Comparison of ENCODE assay signal across 3 fruit fly cellular contexts in the genomic region with DNA sequence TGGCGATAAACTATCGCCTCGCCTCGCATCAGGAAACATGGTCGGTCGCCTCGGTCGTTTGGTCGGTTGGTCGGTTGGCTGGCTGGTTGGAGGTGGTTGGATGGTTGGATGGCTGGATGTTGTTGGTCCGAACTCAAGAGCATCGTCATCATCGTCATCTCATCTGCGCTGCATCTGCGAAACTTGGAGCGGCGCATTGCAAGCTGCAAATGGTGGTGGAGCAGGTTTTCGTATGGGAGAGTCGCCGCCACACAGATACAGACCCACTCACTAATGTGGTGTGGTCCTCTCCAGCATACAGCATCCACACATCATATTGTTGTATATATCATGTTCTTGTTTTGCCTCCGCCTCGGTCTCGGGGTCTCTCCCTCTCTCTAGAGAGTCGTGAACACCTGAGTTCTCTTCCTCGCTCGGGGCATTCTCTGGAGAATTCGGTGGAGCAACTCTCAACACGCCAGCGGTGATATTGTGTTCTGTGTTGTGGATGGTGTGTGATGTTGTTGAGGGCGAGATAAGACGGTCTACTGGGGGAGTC.
A peak's percentile ranks its signal among the peaks of the same experiment; 100 is the strongest.
TF ChIP-seq lines count a peak whose summit lies in the region.

A gene (minus strand): TSS at position 12 of the 538 bp plus-strand sequence.

- TF ChIP-seq CTCF in whole organism, embryonic (GFP tag; optimal IDR thresholded peaks at IDR 0.05; lab: Kevin White, UChicago): no peak

TF ChIP-seq in whole organism, embryonic, 481 proteins besides CTCF, POLR2A, EP300 and RAD21:
- TF ChIP-seq nom (GFP tag; optimal IDR thresholded peaks at IDR 0.05; lab: Kevin White, UChicago) (peak; percentile 63), CG2678 (tag; optimal IDR thresholded peaks at IDR 0.05; lab: Kevin White, UChicago) (no peak), Trl (optimal IDR thresholded peaks at IDR 0.05; lab: Kevin White, UChicago) (peak in 1 of 2 experiments; percentile 64), Trl (GFP tag; optimal IDR thresholded peaks at IDR 0.05; lab: Kevin White, UChicago) (no peak), CG1602 (GFP tag; optimal IDR thresholded peaks at IDR 0.05; lab: Kevin White, UChicago) (no peak), sima (GFP tag; optimal IDR thresholded peaks at IDR 0.05; lab: Kevin White, UChicago) (no peak), Nf-YB (GFP tag; optimal IDR thresholded peaks at IDR 0.05; lab: Kevin White, UChicago) (peak; percentile 22), CG5180 (GFP tag; optimal IDR thresholded peaks at IDR 0.05; lab: Kevin White, UChicago) (peak; percentile 79), cg (GFP tag; optimal IDR thresholded peaks at IDR 0.05; lab: Kevin White, UChicago) (peak; percentile 42), knrl (GFP tag; IDR thresholded peaks at IDR 0.05; lab: Robert Waterston, UW; ENCODE audit: partially characterized antibody) (0 out of 3 replicates have a peak, but pooled peaks have one; percentile 5)
TF ChIP-seq in whole organism, embryonic: peak in this region for 6.

TF ChIP-seq in whole organism, prepupa, 60 proteins besides CTCF, POLR2A, EP300 and RAD21:
- TF ChIP-seq CG1621 (tag; optimal IDR thresholded peaks at IDR 0.05; lab: Kevin White, UChicago) (no peak), lz (GFP tag; optimal IDR thresholded peaks at IDR 0.05; lab: Kevin White, UChicago) (no peak), Eip78C (GFP tag; lab: Kevin White, UChicago) (peak; percentile 18), CG11902 (GFP tag; optimal IDR thresholded peaks at IDR 0.05; lab: Kevin White, UChicago) (no peak), Sox102F (GFP tag; optimal IDR thresholded peaks at IDR 0.05; lab: Kevin White, UChicago) (peak; percentile 9), CG6792 (GFP tag; optimal IDR thresholded peaks at IDR 0.05; lab: Kevin White, UChicago) (no peak), CG3032 (tag; optimal IDR thresholded peaks at IDR 0.05; lab: Kevin White, UChicago) (no peak), Smox (GFP tag; optimal IDR thresholded peaks at IDR 0.05; lab: Kevin White, UChicago) (no peak), dac (GFP tag; optimal IDR thresholded peaks at IDR 0.05; lab: Kevin White, UChicago) (no peak), salr (GFP tag; optimal IDR thresholded peaks at IDR 0.05; lab: Kevin White, UChicago) (no peak), Eip75B (GFP tag; optimal IDR thresholded peaks at IDR 0.05; lab: Kevin White, UChicago) (no peak)

TF ChIP-seq in whole organism, wandering third instar larva, 38 proteins besides CTCF, POLR2A, EP300 and RAD21:
- TF ChIP-seq fru (GFP tag; optimal IDR thresholded peaks at IDR 0.05; lab: Kevin White, UChicago): no peak
- no peak for TF ChIP-seq GATAd (GFP tag; optimal IDR thresholded peaks at IDR 0.05; lab: Kevin White, UChicago)
- TF ChIP-seq CrebA (GFP tag; optimal IDR thresholded peaks at IDR 0.05; lab: Kevin White, UChicago; ENCODE audit: borderline replicate concordance): peak; percentile 23
- TF ChIP-seq Vsx2 (GFP tag; optimal IDR thresholded peaks at IDR 0.05; lab: Kevin White, UChicago; ENCODE audit: partially characterized antibody): peak; percentile 8
- no peak for TF ChIP-seq Abd-B (GFP tag; optimal IDR thresholded peaks at IDR 0.05; lab: Kevin White, UChicago)
- no peak for TF ChIP-seq Mio (GFP tag; optimal IDR thresholded peaks at IDR 0.05; lab: Kevin White, UChicago)
- TF ChIP-seq HLH106 (tag; optimal IDR thresholded peaks at IDR 0.05; lab: Kevin White, UChicago): no peak
- TF ChIP-seq woc (GFP tag; optimal IDR thresholded peaks at IDR 0.05; lab: Kevin White, UChicago): no peak
- TF ChIP-seq usp (GFP tag; optimal IDR thresholded peaks at IDR 0.05; lab: Kevin White, UChicago): no peak
- TF ChIP-seq foxo (GFP tag; optimal IDR thresholded peaks at IDR 0.05; lab: Kevin White, UChicago): no peak
- TF ChIP-seq sv (GFP tag; optimal IDR thresholded peaks at IDR 0.05; lab: Kevin White, UChicago): no peak
- no peak for TF ChIP-seq jim (GFP tag; optimal IDR thresholded peaks at IDR 0.05; lab: Kevin White, UChicago)
- no peak for TF ChIP-seq Dfd (GFP tag; optimal IDR thresholded peaks at IDR 0.05; lab: Kevin White, UChicago)
- no peak for TF ChIP-seq Jra (GFP tag; optimal IDR thresholded peaks at IDR 0.05; lab: Kevin White, UChicago)
- no peak for TF ChIP-seq Hnf4 (GFP tag; optimal IDR thresholded peaks at IDR 0.05; lab: Kevin White, UChicago)
- TF ChIP-seq Dif (GFP tag; optimal IDR thresholded peaks at IDR 0.05; lab: Kevin White, UChicago; ENCODE audit: partially characterized antibody): peak; percentile 60
- no peak for TF ChIP-seq h (GFP tag; optimal IDR thresholded peaks at IDR 0.05; lab: Kevin White, UChicago)
- no peak for TF ChIP-seq tai (GFP tag; optimal IDR thresholded peaks at IDR 0.05; lab: Kevin White, UChicago)
- no peak for TF ChIP-seq N (GFP tag; optimal IDR thresholded peaks at IDR 0.05; lab: Kevin White, UChicago)
- TF ChIP-seq ey (GFP tag; optimal IDR thresholded peaks at IDR 0.05; lab: Kevin White, UChicago): no peak
- TF ChIP-seq Sp1 (GFP tag; optimal IDR thresholded peaks at IDR 0.05; lab: Kevin White, UChicago): no peak
- no peak for TF ChIP-seq Hr83 (GFP tag; optimal IDR thresholded peaks at IDR 0.05; lab: Kevin White, UChicago; ENCODE audit: poor library complexity, severe bottlenecking)
- peak; percentile 61 to 66 for TF ChIP-seq dl (GFP tag; optimal IDR thresholded peaks at IDR 0.05; lab: Kevin White, UChicago; ENCODE audit: insufficient read depth in 1 of 2, partially characterized antibody in 2 of 2)
- no peak for TF ChIP-seq brk (GFP tag; optimal IDR thresholded peaks at IDR 0.05; lab: Kevin White, UChicago)
- no peak for TF ChIP-seq dsf (GFP tag; optimal IDR thresholded peaks at IDR 0.05; lab: Kevin White, UChicago; ENCODE audit: borderline replicate concordance)
- no peak for TF ChIP-seq Myc (optimal IDR thresholded peaks at IDR 0.05; lab: Kevin White, UChicago)
- TF ChIP-seq pan (optimal IDR thresholded peaks at IDR 0.05; lab: Kevin White, UChicago): no peak
- no peak for TF ChIP-seq rgr (GFP tag; optimal IDR thresholded peaks at IDR 0.05; lab: Kevin White, UChicago)
- no peak for TF ChIP-seq Rel (GFP tag; optimal IDR thresholded peaks at IDR 0.05; lab: Kevin White, UChicago)
- TF ChIP-seq Rel (tag; optimal IDR thresholded peaks at IDR 0.05; lab: Kevin White, UChicago): no peak
